Worm (Caenorhabditis elegans) whole organism, late embryonic: Measurements from ENCODE around the gene C01F6.14.

Experiments
- C08G9.2 ChIP-seq: sonication (generic microtip); optimal IDR thresholded peaks from 2 replicates; lab custom pipeline; 2016; ENCODE audit warnings: mild to moderate bottlenecking, missing genetic modification characterization, moderate library complexity, missing compliant biosample characterization
- C38D4.7 ChIP-seq: fragments of 200-800 bp; sonication (Bioruptor generic); optimal IDR thresholded peaks from 2 replicates; lab custom pipeline; 2018; ENCODE audit warnings: mild to moderate bottlenecking, missing genetic modification characterization, moderate library complexity, missing compliant biosample characterization
- F13H6.1 ChIP-seq: sonication (generic microtip); optimal IDR thresholded peaks from 2 replicates; lab custom pipeline; 2016; ENCODE audit warnings: missing genetic modification characterization, missing compliant biosample characterization
- T23F11.4 ChIP-seq: fragments of 200-800 bp; sonication (Bioruptor generic); optimal IDR thresholded peaks from 2 replicates; lab custom pipeline; 2018; ENCODE audit warnings: mild to moderate bottlenecking, missing genetic modification characterization, missing compliant biosample characterization
- Y22D7AL.16 ChIP-seq: sonication (generic microtip); optimal IDR thresholded peaks from 2 replicates; lab custom pipeline; 2016; ENCODE audit warnings: missing genetic modification characterization, missing compliant biosample characterization
- ceh-19 ChIP-seq: fragments of 200-800 bp; sonication (Bioruptor generic); optimal IDR thresholded peaks from 2 replicates; lab custom pipeline; 2018; ENCODE audit warnings: mild to moderate bottlenecking, missing genetic modification characterization, missing compliant biosample characterization
- ceh-24 ChIP-seq: sonication (generic microtip); optimal IDR thresholded peaks from 2 replicates; lab custom pipeline; 2016; ENCODE audit warnings: mild to moderate bottlenecking, missing genetic modification characterization, missing compliant biosample characterization
- ceh-31 ChIP-seq: sonication (generic microtip); optimal IDR thresholded peaks from 2 replicates; lab custom pipeline; 2016; ENCODE audit warnings: missing genetic modification characterization, missing compliant biosample characterization
- ceh-45 ChIP-seq: fragments of 200-800 bp; sonication (Bioruptor generic); IDR thresholded peaks from 2 replicates; pipeline ENCODE4 v1.3.6; 2022; ENCODE audit warnings: missing genetic modification reagents, missing genetic modification characterization, missing compliant biosample characterization
- elt-2 ChIP-seq: sonication (generic microtip); optimal IDR thresholded peaks from 2 replicates; lab custom pipeline; 2016; ENCODE audit warnings: missing genetic modification reagents, missing genetic modification characterization, missing compliant biosample characterization
- fkh-10 ChIP-seq: fragments of 150-350 bp; optimal IDR thresholded peaks from 2 replicates; lab custom pipeline; 2014; ENCODE audit warnings: missing biosample characterization, missing genetic modification reagents, missing genetic modification characterization
- fkh-6 ChIP-seq: sonication (generic microtip); optimal IDR thresholded peaks from 2 replicates; lab custom pipeline; 2016; ENCODE audit warnings: missing genetic modification characterization, missing compliant biosample characterization
- hlh-13 ChIP-seq: fragments of 200-800 bp; sonication (Bioruptor generic); optimal IDR thresholded peaks from 2 replicates; lab custom pipeline; 2018; ENCODE audit warnings: mild to moderate bottlenecking, missing genetic modification characterization, missing compliant biosample characterization
- hlh-15 ChIP-seq: sonication (generic microtip); optimal IDR thresholded peaks from 2 replicates; lab custom pipeline; 2016; ENCODE audit warnings: missing genetic modification characterization, missing compliant biosample characterization
- lim-6 ChIP-seq: sonication (generic microtip); optimal IDR thresholded peaks from 2 replicates; lab custom pipeline; 2016; ENCODE audit warnings: missing genetic modification characterization, missing compliant biosample characterization
- lin-11 ChIP-seq: fragments of 200-800 bp; sonication (Bioruptor generic); optimal IDR thresholded peaks from 2 replicates; lab custom pipeline; 2018; ENCODE audit warnings: mild to moderate bottlenecking, missing genetic modification characterization, missing compliant biosample characterization
- mec-3 ChIP-seq: sonication (generic microtip); optimal IDR thresholded peaks from 2 replicates; lab custom pipeline; 2016; ENCODE audit warnings: borderline replicate concordance, missing genetic modification characterization, missing compliant biosample characterization
- nhr-232 ChIP-seq: sonication (generic microtip); optimal IDR thresholded peaks from 2 replicates; lab custom pipeline; 2016; ENCODE audit warnings: missing genetic modification characterization, missing compliant biosample characterization
- npax-4 ChIP-seq: sonication (generic microtip); optimal IDR thresholded peaks from 2 replicates; lab custom pipeline; 2016; ENCODE audit warnings: missing genetic modification characterization, missing compliant biosample characterization
- odd-2 ChIP-seq: sonication (generic microtip); optimal IDR thresholded peaks from 2 replicates; lab custom pipeline; 2017; ENCODE audit warnings: antibody characterized with exemption, mild to moderate bottlenecking, missing genetic modification characterization, missing compliant biosample characterization
- pat-9 ChIP-seq: fragments of 200-800 bp; sonication (Bioruptor generic); optimal IDR thresholded peaks from 2 replicates; lab custom pipeline; 2018; ENCODE audit warnings: mild to moderate bottlenecking, missing genetic modification characterization, moderate library complexity, missing compliant biosample characterization
- pax-1 ChIP-seq: fragments of 150-350 bp; optimal IDR thresholded peaks from 2 replicates; lab custom pipeline; 2014; ENCODE audit warnings: missing biosample characterization, missing genetic modification characterization
- pha-4 ChIP-seq: fragments of 150-350 bp; optimal IDR thresholded peaks from 2 replicates; lab custom pipeline; 2018; ENCODE audit warnings: missing biosample characterization, missing genetic modification reagents, missing genetic modification characterization
- pros-1 ChIP-seq: fragments of 150-350 bp; optimal IDR thresholded peaks from 2 replicates; lab custom pipeline; 2014; ENCODE audit warnings: missing biosample characterization, missing genetic modification reagents, missing genetic modification characterization
- ref-2 ChIP-seq: sonication (generic microtip); optimal IDR thresholded peaks from 2 replicates; lab custom pipeline; 2016; ENCODE audit warnings: missing genetic modification characterization, missing compliant biosample characterization
- sox-4 ChIP-seq: sonication (generic microtip); optimal IDR thresholded peaks from 2 replicates; lab custom pipeline; 2017; ENCODE audit warnings: mild to moderate bottlenecking, missing genetic modification characterization, inconsistent platforms, missing compliant biosample characterization
- tbx-2 ChIP-seq: sonication (generic microtip); optimal IDR thresholded peaks from 2 replicates; lab custom pipeline; 2016; ENCODE audit warnings: missing genetic modification characterization, missing compliant biosample characterization
- tbx-7 ChIP-seq: sonication (generic microtip); optimal IDR thresholded peaks from 2 replicates; lab custom pipeline; 2016; ENCODE audit warnings: missing genotype, missing genetic modification characterization, missing compliant biosample characterization
- unc-3 ChIP-seq, 2 experiments: fragments of 200-800 bp in 1 of 2; sonication (Bioruptor generic) in 1 of 2; sonication (generic microtip) in 1 of 2; conservative IDR thresholded peaks in 1 of 2; optimal IDR thresholded peaks in 1 of 2; 2 replicates each; pipeline versions ENCODE4 v1.3.6 to Lab custom; 2016 to 2022; ENCODE audit warnings: missing compliant biosample characterization in 2 of 2, missing genetic modification characterization in 2 of 2, missing genetic modification reagents in 1 of 2
- unc-42 ChIP-seq: sonication (generic microtip); optimal IDR thresholded peaks from 2 replicates; lab custom pipeline; 2016; ENCODE audit warnings: missing genotype, missing genetic modification characterization, missing compliant biosample characterization
- unc-86 ChIP-seq: sonication (generic microtip); optimal IDR thresholded peaks from 2 replicates; lab custom pipeline; 2016; ENCODE audit warnings: missing genetic modification characterization, missing compliant biosample characterization
- zip-5 ChIP-seq: sonication (generic microtip); optimal IDR thresholded peaks from 2 replicates; lab custom pipeline; 2016; ENCODE audit warnings: missing genetic modification characterization, missing compliant biosample characterization
- ztf-16 ChIP-seq: sonication (generic microtip); optimal IDR thresholded peaks from 2 replicates; lab custom pipeline; 2017; ENCODE audit warnings: missing genetic modification characterization, missing compliant biosample characterization

The C01F6.14 gene

ce11 chrIV:9070188-9070587, 33.7 kb downstream of the C01F6.14 start:
- TF ChIP-seq ceh-19 (GFP tag; lab: Kevin White, UChicago) = no peak
- TF ChIP-seq elt-2 (tag; lab: Kevin White, UChicago) = peak; percentile 73

- TF ChIP-seq unc-42 (tag; lab: Kevin White, UChicago) = no peak
- no peak for TF ChIP-seq odd-2 (tag; lab: Kevin White, UChicago)
- TF ChIP-seq fkh-6 = no peak
- TF ChIP-seq sox-4 (tag; lab: Kevin White, UChicago) = no peak
- no peak for TF ChIP-seq ref-2 (tag; lab: Kevin White, UChicago)
- no peak for TF ChIP-seq nhr-232
- TF ChIP-seq lin-11 (tag; lab: Kevin White, UChicago) = no peak
- no peak for TF ChIP-seq ceh-31 (tag; lab: Kevin White, UChicago)
- TF ChIP-seq C08G9.2 (tag; lab: Kevin White, UChicago) = no peak
- no peak for TF ChIP-seq C38D4.7 (GFP tag; lab: Kevin White, UChicago)
- no peak for TF ChIP-seq hlh-13 (GFP tag; lab: Kevin White, UChicago)
- no peak for TF ChIP-seq npax-4
- no peak for TF ChIP-seq Y22D7AL.16 (tag; lab: Kevin White, UChicago)
- no peak for TF ChIP-seq pat-9 (tag; lab: Kevin White, UChicago)
- no peak for TF ChIP-seq unc-86 (tag; lab: Kevin White, UChicago)
- TF ChIP-seq hlh-15 (tag; lab: Kevin White, UChicago) = no peak
Observed at ce11 chrIV:9069703-9070102, 34.2 kb downstream of the C01F6.14 start, which contains the start of gene nhr-11. Gene nhr-11 (plus strand): TSS chrIV:9070003.

- TF ChIP-seq pros-1 (tag; lab: Kevin White, UChicago) (no peak), ceh-45 (GFP tag; lab: Robert Waterston, UW) (no peak), unc-3 (GFP tag; conservative IDR thresholded peaks at IDR 0.05; lab: Robert Waterston, UW) (no peak), unc-3 (tag; optimal IDR thresholded peaks at IDR 0.05; lab: Kevin White, UChicago) (no peak), T23F11.4 (GFP tag; lab: Kevin White, UChicago) (no peak), tbx-2 (tag; lab: Kevin White, UChicago) (no peak), pax-1 (tag; lab: Kevin White, UChicago) (no peak), lim-6 (tag; lab: Kevin White, UChicago) (no peak), pat-9 (tag; lab: Kevin White, UChicago) (no peak), fkh-10 (GFP tag; lab: Kevin White, UChicago) (no peak), hlh-13 (GFP tag; lab: Kevin White, UChicago) (no peak), tbx-7 (no peak), F13H6.1 (no peak), C38D4.7 (GFP tag; lab: Kevin White, UChicago) (no peak), pha-4 (tag; lab: Kevin White, UChicago) (no peak), unc-86 (tag; lab: Kevin White, UChicago) (no peak), ztf-16 (tag; lab: Kevin White, UChicago) (no peak), sox-4 (tag; lab: Kevin White, UChicago) (no peak), mec-3 (tag; lab: Kevin White, UChicago) (no peak), zip-5 (tag; lab: Kevin White, UChicago) (no peak), ceh-24 (tag; lab: Kevin White, UChicago) (no peak)
Observed at ce11 chrIV:9063518-9063917, 40.4 kb downstream of the C01F6.14 start.
